1 fruit fly cellular context compared by ENCODE assay signal in the genomic region with DNA sequence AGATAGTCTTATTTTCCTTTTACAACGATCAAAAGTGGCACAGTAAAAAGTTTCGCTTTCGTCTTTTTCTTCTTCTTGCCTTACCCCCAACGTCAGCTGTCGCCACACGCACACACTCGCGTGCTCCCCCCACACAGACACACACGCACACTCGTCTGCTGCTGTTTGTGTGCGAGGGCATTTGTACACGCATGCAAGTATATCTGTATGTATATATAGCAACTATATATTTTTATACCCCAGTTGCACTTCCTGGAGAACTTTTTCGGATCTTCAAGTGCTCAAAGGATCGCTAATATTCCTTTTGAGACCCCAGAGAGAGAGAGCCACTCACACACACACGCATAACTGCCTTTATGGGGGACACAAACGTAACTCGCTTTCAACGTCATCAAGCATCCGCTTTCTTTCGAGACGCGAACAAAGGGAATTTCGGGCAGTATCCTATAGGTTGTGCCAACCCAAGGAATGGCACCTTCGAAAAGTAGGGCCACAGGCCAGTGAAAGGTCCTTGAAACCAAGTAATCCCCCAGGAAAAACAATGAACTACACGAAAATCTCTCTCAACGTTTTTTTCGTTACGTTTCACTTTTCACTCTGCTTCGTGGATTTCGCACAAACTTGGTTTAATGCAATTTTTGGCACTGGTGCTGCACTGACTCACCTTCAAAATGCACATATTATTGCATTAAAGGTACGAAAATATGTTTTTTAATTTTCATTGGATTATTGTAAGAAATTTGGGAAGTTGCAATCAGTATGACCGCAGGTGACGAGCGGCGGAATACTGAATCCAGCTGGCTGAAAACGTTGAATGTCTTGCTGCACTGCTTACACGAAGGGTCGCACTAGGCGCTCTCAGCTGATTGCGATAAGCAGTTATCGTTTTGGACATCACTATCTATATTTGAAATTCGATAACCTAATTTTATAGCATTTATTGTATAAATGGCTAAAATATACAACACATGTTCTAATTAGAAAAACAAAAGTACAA.
TF ChIP-seq lines count a peak whose summit lies in the region.

A gene (minus strand): TSS at position 799 of the 997 bp plus-strand sequence.

TF ChIP-seq in whole organism, embryonic, 481 proteins besides CTCF, POLR2A, EP300 and RAD21 (continued from another document):
- TF ChIP-seq cas (GFP tag; IDR thresholded peaks at IDR 0.05; lab: Robert Waterston, UW) (no peak), MBD-R2 (GFP tag; IDR thresholded peaks at IDR 0.05; lab: Robert Waterston, UW) (peak; percentile 77), CG12659 (GFP tag; optimal IDR thresholded peaks at IDR 0.05; lab: Kevin White, UChicago) (peak; percentile 61), CG10654 (GFP tag; optimal IDR thresholded peaks at IDR 0.05; lab: Kevin White, UChicago) (no peak), CG3407 (GFP tag; optimal IDR thresholded peaks at IDR 0.05; lab: Kevin White, UChicago) (no peak), Asciz (GFP tag; optimal IDR thresholded peaks at IDR 0.05; lab: Kevin White, UChicago) (no peak), NfI (GFP tag; optimal IDR thresholded peaks at IDR 0.05; lab: Kevin White, UChicago) (no peak), lmd (GFP tag; IDR thresholded peaks at IDR 0.05; lab: Robert Waterston, UW) (no peak), da (GFP tag; optimal IDR thresholded peaks at IDR 0.05; lab: Kevin White, UChicago) (no peak), cg (GFP tag; optimal IDR thresholded peaks at IDR 0.05; lab: Kevin White, UChicago) (peak; percentile 98), CG9817 (tag; optimal IDR thresholded peaks at IDR 0.05; lab: Kevin White, UChicago) (no peak), bbx (GFP tag; IDR thresholded peaks at IDR 0.05; lab: Robert Waterston, UW; ENCODE audit: partially characterized antibody) (peak; percentile 51), Hr78 (GFP tag; optimal IDR thresholded peaks at IDR 0.05; lab: Kevin White, UChicago) (no peak), Oli (tag; optimal IDR thresholded peaks at IDR 0.05; lab: Kevin White, UChicago) (no peak), CG2889 (GFP tag; IDR thresholded peaks at IDR 0.05; lab: Robert Waterston, UW) (no peak), dm (GFP tag; optimal IDR thresholded peaks at IDR 0.05; lab: Kevin White, UChicago) (no peak), br (optimal IDR thresholded peaks at IDR 0.05; lab: Kevin White, UChicago) (no peak), BEAF-32 (GFP tag; optimal IDR thresholded peaks at IDR 0.05; lab: Kevin White, UChicago) (peak; percentile 55), CG4854 (GFP tag; optimal IDR thresholded peaks at IDR 0.05; lab: Kevin White, UChicago) (no peak), CG2116 (GFP tag; optimal IDR thresholded peaks at IDR 0.05; lab: Kevin White, UChicago) (peak; percentile 87), az2 (GFP tag; optimal IDR thresholded peaks at IDR 0.05; lab: Kevin White, UChicago) (no peak), CG15011 (GFP tag; optimal IDR thresholded peaks at IDR 0.05; lab: Kevin White, UChicago) (no peak), H15 (GFP tag; IDR thresholded peaks at IDR 0.05; lab: Robert Waterston, UW) (no peak), bigmax (GFP tag; optimal IDR thresholded peaks at IDR 0.05; lab: Kevin White, UChicago) (peak; percentile 25), ems (GFP tag; optimal IDR thresholded peaks at IDR 0.05; lab: Kevin White, UChicago) (no peak), klu (GFP tag; IDR thresholded peaks at IDR 0.05; lab: Robert Waterston, UW) (no peak), CG15073 (GFP tag; optimal IDR thresholded peaks at IDR 0.05; lab: Kevin White, UChicago) (no peak), tll (GFP tag; optimal IDR thresholded peaks at IDR 0.05; lab: Kevin White, UChicago) (no peak), ash1 (GFP tag; optimal IDR thresholded peaks at IDR 0.05; lab: Kevin White, UChicago) (no peak), Doc2 (GFP tag; IDR thresholded peaks at IDR 0.05; lab: Robert Waterston, UW) (no peak), lilli (GFP tag; optimal IDR thresholded peaks at IDR 0.05; lab: Kevin White, UChicago) (no peak), CG7745 (tag; optimal IDR thresholded peaks at IDR 0.05; lab: Kevin White, UChicago) (no peak), jumu (GFP tag; optimal IDR thresholded peaks at IDR 0.05; lab: Kevin White, UChicago) (no peak), pros (GFP tag; optimal IDR thresholded peaks at IDR 0.05; lab: Kevin White, UChicago) (no peak), btn (GFP tag; optimal IDR thresholded peaks at IDR 0.05; lab: Kevin White, UChicago) (no peak), nmo (GFP tag; optimal IDR thresholded peaks at IDR 0.05; lab: Kevin White, UChicago) (peak; percentile 57), seq (GFP tag; IDR thresholded peaks at IDR 0.05; lab: Robert Waterston, UW) (no peak), h (optimal IDR thresholded peaks at IDR 0.05; lab: Kevin White, UChicago) (no peak), crc (GFP tag; optimal IDR thresholded peaks at IDR 0.05; lab: Kevin White, UChicago) (no peak), p53 (GFP tag; optimal IDR thresholded peaks at IDR 0.05; lab: Kevin White, UChicago) (no peak), CG31224 (GFP tag; IDR thresholded peaks at IDR 0.05; lab: Robert Waterston, UW) (no peak), psq (GFP tag; optimal IDR thresholded peaks at IDR 0.05; lab: Kevin White, UChicago) (no peak), CG2712 (tag; optimal IDR thresholded peaks at IDR 0.05; lab: Kevin White, UChicago) (peak; percentile 41), maf-S (GFP tag; optimal IDR thresholded peaks at IDR 0.05; lab: Kevin White, UChicago) (no peak), CG18619 (GFP tag; optimal IDR thresholded peaks at IDR 0.05; lab: Kevin White, UChicago) (no peak), Ptx1 (GFP tag; IDR thresholded peaks at IDR 0.05; lab: Robert Waterston, UW) (no peak), CG1832 (GFP tag; optimal IDR thresholded peaks at IDR 0.05; lab: Kevin White, UChicago) (no peak), CG8089 (GFP tag; optimal IDR thresholded peaks at IDR 0.05; lab: Kevin White, UChicago) (no peak), CG7839 (tag; optimal IDR thresholded peaks at IDR 0.05; lab: Kevin White, UChicago) (no peak), pum (GFP tag; optimal IDR thresholded peaks at IDR 0.05; lab: Kevin White, UChicago) (no peak), ap (GFP tag; IDR thresholded peaks at IDR 0.05; lab: Robert Waterston, UW) (no peak), knrl (GFP tag; IDR thresholded peaks at IDR 0.05; lab: Robert Waterston, UW; ENCODE audit: partially characterized antibody) (peak; percentile 50; the same call in 1 of the 3 replicates), CG17385 (GFP tag; optimal IDR thresholded peaks at IDR 0.05; lab: Kevin White, UChicago) (peak; percentile 93), CG16779 (GFP tag; IDR thresholded peaks at IDR 0.05; lab: Robert Waterston, UW) (no peak), CG13424 (tag; optimal IDR thresholded peaks at IDR 0.05; lab: Kevin White, UChicago) (no peak), CG10565 (GFP tag; optimal IDR thresholded peaks at IDR 0.05; lab: Kevin White, UChicago) (no peak), Rx (GFP tag; IDR thresholded peaks at IDR 0.05; lab: Robert Waterston, UW) (no peak), Bgb (GFP tag; IDR thresholded peaks at IDR 0.05; lab: Robert Waterston, UW; ENCODE audit: partially characterized antibody) (peak; percentile 67), CG10366 (GFP tag; IDR thresholded peaks at IDR 0.05; lab: Robert Waterston, UW) (no peak), CG16813 (GFP tag; IDR thresholded peaks at IDR 0.05; lab: Robert Waterston, UW; ENCODE audit: partially characterized antibody) (peak; percentile 42; the same call in 2 of the 3 replicates), crol (GFP tag; IDR thresholded peaks at IDR 0.05; lab: Robert Waterston, UW) (no peak), CG34422 (GFP tag; IDR thresholded peaks at IDR 0.05; lab: Robert Waterston, UW) (peak; percentile 37; the same call in 1 of the 3 replicates), HmgZ (tag; optimal IDR thresholded peaks at IDR 0.05; lab: Kevin White, UChicago) (peak; percentile 58), CG12391 (tag; optimal IDR thresholded peaks at IDR 0.05; lab: Kevin White, UChicago) (peak; percentile 24), chinmo (GFP tag; IDR thresholded peaks at IDR 0.05; lab: Robert Waterston, UW; ENCODE audit: partially characterized antibody) (peak; percentile 72; the same call in 3 of the 4 replicates), CG10321 (GFP tag; IDR thresholded peaks at IDR 0.05; lab: Robert Waterston, UW) (no peak), CG17829 (tag; optimal IDR thresholded peaks at IDR 0.05; lab: Kevin White, UChicago) (peak; percentile 51), CG3065 (GFP tag; optimal IDR thresholded peaks at IDR 0.05; lab: Kevin White, UChicago) (no peak), CG1647 (GFP tag; optimal IDR thresholded peaks at IDR 0.05; lab: Kevin White, UChicago) (no peak), eyg (GFP tag; optimal IDR thresholded peaks at IDR 0.05; lab: Kevin White, UChicago) (no peak), CG13123 (GFP tag; optimal IDR thresholded peaks at IDR 0.05; lab: Kevin White, UChicago) (no peak), CG1024 (GFP tag; IDR thresholded peaks at IDR 0.05; lab: Robert Waterston, UW) (no peak), ac (GFP tag; optimal IDR thresholded peaks at IDR 0.05; lab: Kevin White, UChicago) (no peak), Xrp1 (GFP tag; IDR thresholded peaks at IDR 0.05; lab: Robert Waterston, UW) (no peak), cwo (GFP tag; optimal IDR thresholded peaks at IDR 0.05; lab: Kevin White, UChicago) (no peak), sr (GFP tag; IDR thresholded peaks at IDR 0.05; lab: Robert Waterston, UW) (no peak), Dip2 (GFP tag; IDR thresholded peaks at IDR 0.05; lab: Robert Waterston, UW) (no peak), CG6765 (GFP tag; optimal IDR thresholded peaks at IDR 0.05; lab: Kevin White, UChicago) (no peak), CG18764 (GFP tag; optimal IDR thresholded peaks at IDR 0.05; lab: Kevin White, UChicago) (no peak), dan (GFP tag; IDR thresholded peaks at IDR 0.05; lab: Robert Waterston, UW) (no peak), CG13287 (GFP tag; IDR thresholded peaks at IDR 0.05; lab: Robert Waterston, UW; ENCODE audit: partially characterized antibody) (peak; percentile 72; the same call in 1 of the 2 replicates), sisA (GFP tag; IDR thresholded peaks at IDR 0.05; lab: Robert Waterston, UW) (no peak), CG10267 (tag; optimal IDR thresholded peaks at IDR 0.05; lab: Kevin White, UChicago) (peak; percentile 28), org-1 (GFP tag; optimal IDR thresholded peaks at IDR 0.05; lab: Kevin White, UChicago) (no peak), Hey (tag; optimal IDR thresholded peaks at IDR 0.05; lab: Kevin White, UChicago) (no peak), CG15601 (tag; optimal IDR thresholded peaks at IDR 0.05; lab: Kevin White, UChicago) (peak; percentile 8), sens-2 (GFP tag; IDR thresholded peaks at IDR 0.05; lab: Robert Waterston, UW) (no peak), YL-1 (GFP tag; optimal IDR thresholded peaks at IDR 0.05; lab: Kevin White, UChicago) (peak; percentile 66), CG4707 (GFP tag; optimal IDR thresholded peaks at IDR 0.05; lab: Kevin White, UChicago) (no peak), CG18599 (GFP tag; optimal IDR thresholded peaks at IDR 0.05; lab: Kevin White, UChicago) (no peak), E2f1 (GFP tag; IDR thresholded peaks at IDR 0.05; lab: Robert Waterston, UW) (no peak), Six4 (GFP tag; optimal IDR thresholded peaks at IDR 0.05; lab: Kevin White, UChicago) (no peak), gcm2 (GFP tag; optimal IDR thresholded peaks at IDR 0.05; lab: Kevin White, UChicago) (no peak), eve (GFP tag; optimal IDR thresholded peaks at IDR 0.05; lab: Kevin White, UChicago) (no peak), prd (optimal IDR thresholded peaks at IDR 0.05; lab: Kevin White, UChicago) (no peak), prd (GFP tag; IDR thresholded peaks at IDR 0.05; lab: Robert Waterston, UW) (no peak), CG9215 (GFP tag; IDR thresholded peaks at IDR 0.05; lab: Robert Waterston, UW) (no peak), CG32532 (GFP tag; IDR thresholded peaks at IDR 0.05; lab: Robert Waterston, UW) (no peak; the same call in 1 of the 2 replicates), CG17568 (GFP tag; optimal IDR thresholded peaks at IDR 0.05; lab: Kevin White, UChicago) (no peak), CG14014 (GFP tag; IDR thresholded peaks at IDR 0.05; lab: Robert Waterston, UW) (no peak), lab (GFP tag; optimal IDR thresholded peaks at IDR 0.05; lab: Kevin White, UChicago) (no peak), CG10274 (GFP tag; optimal IDR thresholded peaks at IDR 0.05; lab: Kevin White, UChicago) (no peak), kay (GFP tag; optimal IDR thresholded peaks at IDR 0.05; lab: Kevin White, UChicago) (no peak), Nf-YC (tag; optimal IDR thresholded peaks at IDR 0.05; lab: Kevin White, UChicago) (no peak)
